Fruit fly (Drosophila melanogaster) whole organism, adult: Measurements from ENCODE around the gene mew.

Source experiments
- CG33017 ChIP-seq: fragments of 200-800 bp; sonication (Bioruptor generic); optimal IDR thresholded peaks from 2 replicates; lab custom pipeline; 2018; ENCODE audit warnings: missing biosample characterization, mild to moderate bottlenecking, missing genetic modification characterization, moderate library complexity
- Hr96 ChIP-seq: fragments of 200-800 bp; sonication (Bioruptor generic); optimal IDR thresholded peaks from 2 replicates; lab custom pipeline; 2016; ENCODE audit warnings: missing biosample characterization, missing genetic modification characterization

DNA sequence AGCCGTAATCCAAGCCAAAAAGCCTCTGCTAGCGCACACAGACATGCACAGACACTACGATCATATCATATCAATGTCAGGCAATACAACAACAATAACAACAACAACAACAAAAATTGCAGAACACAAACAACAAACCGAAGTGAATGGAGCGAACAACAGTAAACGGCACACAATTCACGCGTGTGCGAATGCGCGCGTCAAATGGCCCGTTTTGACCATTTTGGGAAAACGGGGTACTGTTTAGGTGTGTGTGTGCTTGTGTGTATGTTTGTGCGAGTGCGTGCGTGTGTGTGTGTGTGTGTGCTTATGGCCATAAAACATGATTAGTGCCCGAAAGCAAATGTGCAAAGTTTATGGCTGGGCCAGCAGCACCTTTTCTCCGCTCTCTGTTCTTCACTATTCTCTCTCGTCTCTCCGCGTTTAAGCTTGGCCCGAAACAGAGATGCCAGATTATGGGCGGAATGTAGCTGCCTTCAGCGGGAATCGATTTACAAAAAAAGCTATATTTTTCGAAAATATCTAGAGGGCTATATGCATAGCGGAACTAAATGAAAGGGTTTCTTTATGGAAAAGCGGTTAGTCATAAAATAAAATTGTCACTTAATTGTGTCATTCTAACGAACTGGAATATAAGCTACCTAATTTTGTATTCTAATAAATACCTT, 42.7 kb upstream of the mew start:
- no peak for TF ChIP-seq Hr96 (GFP tag; lab: Kevin White, UChicago)
- no peak for TF ChIP-seq CG33017 (tag; lab: Kevin White, UChicago)
